Fruit fly (Drosophila melanogaster) whole organism, embryonic: ENCODE measurements around the gene CG33687.

Experiments used
- B-H2 ChIP-seq: fragments of 200-800 bp; sonication (Bioruptor generic); optimal IDR thresholded peaks from 2 replicates; lab custom pipeline; 2018; ENCODE audit warnings: missing biosample characterization, mild to moderate bottlenecking, missing genetic modification characterization
- BtbVII ChIP-seq: fragments of 200-800 bp; sonication (Bioruptor generic); optimal IDR thresholded peaks from 3 replicates; lab custom pipeline; 2017; ENCODE audit warnings: missing biosample characterization, mild to moderate bottlenecking, missing genetic modification characterization
- CG10274 ChIP-seq: fragments of 200-800 bp; sonication (Bioruptor generic); optimal IDR thresholded peaks from 3 replicates; lab custom pipeline; 2017; ENCODE audit warnings: missing biosample characterization, mild to moderate bottlenecking, missing genetic modification characterization
- CG11093 ChIP-seq: fragments of 200-800 bp; sonication (Bioruptor generic); IDR thresholded peaks from 3 replicates; pipeline ENCODE4 v1.3.6; 2022; ENCODE audit warnings: missing biosample characterization, missing genetic modification characterization
- CG14965 ChIP-seq: fragments of 200-800 bp; sonication (Bioruptor generic); optimal IDR thresholded peaks from 2 replicates; lab custom pipeline; 2016; ENCODE audit warnings: missing biosample characterization, missing genetic modification characterization, borderline replicate concordance
- CG15479 ChIP-seq: fragments of 200-800 bp; sonication (Bioruptor generic); optimal IDR thresholded peaks from 3 replicates; lab custom pipeline; 2019; ENCODE audit warnings: missing biosample characterization, mild to moderate bottlenecking, missing genetic modification characterization, moderate library complexity
- CG15514 ChIP-seq: fragments of 200-800 bp; sonication (Bioruptor generic); optimal IDR thresholded peaks from 3 replicates; lab custom pipeline; 2017; ENCODE audit warnings: missing biosample characterization, missing genetic modification characterization, mild to moderate bottlenecking, moderate library complexity, missing genetic modification reagents
- CG17612 ChIP-seq: fragments of 200-800 bp; sonication (Bioruptor generic); IDR thresholded peaks from 2 replicates; pipeline ENCODE4 v1.3.6; 2022; ENCODE audit warnings: missing biosample characterization, missing genetic modification characterization
- CG17829 ChIP-seq: fragments of 200-800 bp; optimal IDR thresholded peaks from 2 replicates; lab custom pipeline; 2019; ENCODE audit warnings: missing biosample characterization, mild to moderate bottlenecking, missing genetic modification characterization, moderate library complexity
- CG1832 ChIP-seq: fragments of 200-800 bp; sonication (Bioruptor generic); optimal IDR thresholded peaks from 2 replicates; lab custom pipeline; 2017; ENCODE audit warnings: missing biosample characterization, mild to moderate bottlenecking, missing genetic modification characterization, inconsistent platforms
- CG18599 ChIP-seq: fragments of 200-800 bp; sonication (Bioruptor generic); optimal IDR thresholded peaks from 3 replicates; lab custom pipeline; 2017; ENCODE audit warnings: missing biosample characterization, missing genetic modification characterization, mild to moderate bottlenecking, moderate library complexity, missing genetic modification reagents
- CG18619 ChIP-seq: fragments of 200-800 bp; sonication (Bioruptor generic); optimal IDR thresholded peaks from 3 replicates; lab custom pipeline; 2017; ENCODE audit warnings: missing biosample characterization, mild to moderate bottlenecking, missing genetic modification characterization
- CG2120 ChIP-seq: fragments of 200-800 bp; sonication (Bioruptor generic); optimal IDR thresholded peaks from 3 replicates; lab custom pipeline; 2016; ENCODE audit warnings: missing biosample characterization, missing genetic modification characterization
- CG2712 ChIP-seq: fragments of 200-800 bp; optimal IDR thresholded peaks from 3 replicates; lab custom pipeline; 2019; ENCODE audit warnings: missing biosample characterization, mild to moderate bottlenecking, missing genetic modification characterization, moderate library complexity
- CG3838 ChIP-seq: fragments of 200-800 bp; sonication (Bioruptor generic); optimal IDR thresholded peaks from 3 replicates; lab custom pipeline; 2016; ENCODE audit warnings: missing biosample characterization, missing genetic modification characterization
- CG5245 ChIP-seq: fragments of 200-800 bp; sonication (Bioruptor generic); optimal IDR thresholded peaks from 3 replicates; lab custom pipeline; 2016; ENCODE audit warnings: missing biosample characterization, missing genetic modification characterization
- CG6272 ChIP-seq: fragments of 200-800 bp; sonication (Bioruptor generic); IDR thresholded peaks from 2 replicates; pipeline ENCODE4 v1.3.6; 2022; ENCODE audit warnings: missing biosample characterization, missing genetic modification characterization
- CG6689 ChIP-seq: fragments of 200-800 bp; sonication (Bioruptor generic); IDR thresholded peaks from 2 replicates; pipeline ENCODE4 v1.3.6; 2022; ENCODE audit warnings: missing biosample characterization, missing genetic modification characterization
- CG7357 ChIP-seq: fragments of 200-800 bp; sonication (Bioruptor generic); IDR thresholded peaks from 3 replicates; pipeline ENCODE4 v1.3.6; 2022; ENCODE audit warnings: missing biosample characterization, missing genetic modification characterization
- CG8281 ChIP-seq: fragments of 200-800 bp; sonication (Bioruptor generic); optimal IDR thresholded peaks from 2 replicates; lab custom pipeline; 2018; ENCODE audit warnings: missing biosample characterization, mild to moderate bottlenecking, missing genetic modification characterization, moderate library complexity
- CG8924 ChIP-seq: fragments of 200-800 bp; optimal IDR thresholded peaks from 3 replicates; lab custom pipeline; 2019; ENCODE audit warnings: missing biosample characterization, mild to moderate bottlenecking, missing genetic modification characterization, moderate library complexity
- HLHmδ ChIP-seq: fragments of 200-800 bp; sonication (Bioruptor generic); optimal IDR thresholded peaks from 2 replicates; lab custom pipeline; 2018; ENCODE audit warnings: missing biosample characterization, mild to moderate bottlenecking, missing genetic modification characterization, moderate library complexity
- Hmr ChIP-seq: fragments of 200-800 bp; sonication (Bioruptor generic); optimal IDR thresholded peaks from 3 replicates; lab custom pipeline; 2017; ENCODE audit warnings: mild to moderate bottlenecking, missing biosample characterization, missing genetic modification reagents, missing genetic modification characterization
- Hmx ChIP-seq: fragments of 200-800 bp; sonication (Bioruptor generic); optimal IDR thresholded peaks from 2 replicates; lab custom pipeline; 2016; ENCODE audit warnings: missing biosample characterization, missing genetic modification characterization
- Hsf ChIP-seq: fragments of 200-800 bp; sonication (Bioruptor generic); optimal IDR thresholded peaks from 3 replicates; lab custom pipeline; 2016; ENCODE audit warnings: missing biosample characterization, missing genetic modification characterization
- Max ChIP-seq: fragments of 200-800 bp; sonication (Bioruptor generic); optimal IDR thresholded peaks from 2 replicates; lab custom pipeline; 2016; ENCODE audit warnings: missing biosample characterization, mild to moderate bottlenecking, missing genetic modification characterization
- Neu2 ChIP-seq: fragments of 200-800 bp; sonication (Bioruptor generic); optimal IDR thresholded peaks from 3 replicates; lab custom pipeline; 2016; ENCODE audit warnings: missing biosample characterization, missing genetic modification characterization, borderline replicate concordance
- Pdp1 ChIP-seq, 2 experiments: fragments of 200-800 bp; sonication (Bioruptor generic); optimal IDR thresholded peaks; 3 replicates each; lab custom pipeline; 2016; ENCODE audit warnings: missing biosample characterization in 2 of 2, missing genetic modification characterization in 2 of 2, mild to moderate bottlenecking in 1 of 2, moderate library complexity in 1 of 2
- Rfx ChIP-seq: fragments of 200-800 bp; sonication (Bioruptor generic); IDR thresholded peaks from 2 replicates; pipeline ENCODE4 v1.3.6; 2022; ENCODE audit warnings: missing biosample characterization, missing genetic modification characterization
- Sox102F ChIP-seq: fragments of 200-800 bp; sonication (Bioruptor generic); optimal IDR thresholded peaks from 2 replicates; lab custom pipeline; 2018; ENCODE audit warnings: missing biosample characterization, mild to moderate bottlenecking, missing genetic modification characterization, moderate library complexity
- Sry-δ ChIP-seq: fragments of 200-800 bp; sonication (Bioruptor generic); optimal IDR thresholded peaks from 2 replicates; lab custom pipeline; 2016; ENCODE audit warnings: missing biosample characterization, missing genetic modification characterization
- Trl ChIP-seq, 3 experiments: fragments of >200 bp in 2 of 3; fragments of 200-800 bp in 1 of 3; sonication (Bioruptor generic) in 1 of 3; optimal IDR thresholded peaks; 2 replicates in 1 of 3; 3 replicates in 2 of 3; lab custom pipeline; 2016 to 2017; ENCODE audit warnings: missing biosample characterization in 1 of 3, missing genetic modification characterization in 1 of 3
- ash1 ChIP-seq: fragments of 200-800 bp; sonication (Bioruptor generic); optimal IDR thresholded peaks from 2 replicates; lab custom pipeline; 2018; ENCODE audit warnings: missing biosample characterization, mild to moderate bottlenecking, missing genetic modification characterization
- bcd ChIP-seq: fragments of 200-800 bp; sonication (Bioruptor generic); optimal IDR thresholded peaks from 2 replicates; lab custom pipeline; 2017; ENCODE audit warnings: missing biosample characterization, mild to moderate bottlenecking, missing genetic modification characterization
- br ChIP-seq: fragments of >200 bp; optimal IDR thresholded peaks from 2 replicates; lab custom pipeline; 2017
- cas ChIP-seq: fragments of 200-800 bp; sonication (Bioruptor generic); IDR thresholded peaks from 2 replicates; pipeline ENCODE4 v1.3.6; 2022; ENCODE audit warnings: missing biosample characterization, missing genetic modification characterization
- dm ChIP-seq: fragments of 200-800 bp; sonication (Bioruptor generic); optimal IDR thresholded peaks from 3 replicates; lab custom pipeline; 2016; ENCODE audit warnings: missing biosample characterization, missing genetic modification characterization
- dpn ChIP-seq, 2 experiments: fragments of 200-800 bp; sonication (Bioruptor generic); optimal IDR thresholded peaks; 3 replicates each; lab custom pipeline; 2016; ENCODE audit warnings: missing biosample characterization in 2 of 2, missing genetic modification characterization in 2 of 2
- fd96Cb ChIP-seq: fragments of 200-800 bp; sonication (Bioruptor generic); optimal IDR thresholded peaks from 2 replicates; lab custom pipeline; 2018; ENCODE audit warnings: missing biosample characterization, mild to moderate bottlenecking, missing genetic modification characterization, moderate library complexity
- grau ChIP-seq: fragments of 200-800 bp; optimal IDR thresholded peaks from 3 replicates; lab custom pipeline; 2019; ENCODE audit warnings: missing biosample characterization, mild to moderate bottlenecking, missing genetic modification characterization, moderate library complexity
- gsb-n ChIP-seq: fragments of 200-800 bp; sonication (Bioruptor generic); optimal IDR thresholded peaks from 3 replicates; lab custom pipeline; 2018; ENCODE audit warnings: missing biosample characterization, mild to moderate bottlenecking, missing genetic modification characterization
- her ChIP-seq: fragments of 200-800 bp; sonication (Bioruptor generic); optimal IDR thresholded peaks from 2 replicates; lab custom pipeline; 2016; ENCODE audit warnings: missing biosample characterization, missing genetic modification characterization
- insv ChIP-seq, 2 experiments: fragments of 200-800 bp; sonication (Bioruptor generic); optimal IDR thresholded peaks; 3 replicates each; lab custom pipeline; 2016 to 2018; ENCODE audit warnings: missing biosample characterization in 2 of 2, missing genetic modification characterization in 2 of 2
- onecut ChIP-seq: fragments of 200-800 bp; sonication (Bioruptor generic); IDR thresholded peaks from 2 replicates; pipeline ENCODE4 v1.3.6; 2022; ENCODE audit warnings: missing biosample characterization, missing genetic modification characterization
- prd ChIP-seq, 3 experiments: fragments of >200 bp in 2 of 3; fragments of 200-800 bp in 1 of 3; sonication (Bioruptor generic) in 1 of 3; optimal IDR thresholded peaks in 2 of 3; IDR thresholded peaks in 1 of 3; 2 replicates in 2 of 3; 3 replicates in 1 of 3; pipeline versions ENCODE4 v1.3.6 to Lab custom; 2017 to 2022; ENCODE audit warnings: missing biosample characterization in 1 of 3, missing genetic modification characterization in 1 of 3
- shn ChIP-seq: fragments of 200-800 bp; sonication (Bioruptor generic); optimal IDR thresholded peaks from 3 replicates; lab custom pipeline; 2016; ENCODE audit warnings: missing biosample characterization, missing genetic modification characterization
- sob ChIP-seq: fragments of 200-800 bp; sonication (Bioruptor generic); IDR thresholded peaks from 2 replicates; pipeline ENCODE4 v1.3.6; 2022; ENCODE audit warnings: missing biosample characterization, missing genetic modification characterization
- sug ChIP-seq: fragments of 200-800 bp; optimal IDR thresholded peaks from 2 replicates; lab custom pipeline; 2019; ENCODE audit warnings: missing biosample characterization, mild to moderate bottlenecking, missing genetic modification characterization, moderate library complexity

CG33687 gene

dm6 chr3L:16149418-16150160 is 48.1 kb upstream of the CG33687 start (continued):
- TF ChIP-seq ash1 (GFP tag; lab: Kevin White, UChicago) (no peak), CG17612 (GFP tag; lab: Robert Waterston, UW) (no peak), dm (GFP tag; lab: Kevin White, UChicago) (no peak), Max (GFP tag; lab: Kevin White, UChicago) (no peak), BtbVII (GFP tag; lab: Kevin White, UChicago) (peak; percentile 24), CG14965 (GFP tag; lab: Kevin White, UChicago) (no peak), CG8924 (peak; percentile 23), Pdp1 (GFP tag; optimal IDR thresholded peaks at IDR 0.05; lab: Kevin White, UChicago) (peak in 1 of 2 experiments; percentile 21), CG2120 (GFP tag; lab: Kevin White, UChicago) (peak; percentile 58), CG2712 (no peak), grau (tag; lab: Kevin White, UChicago) (peak; percentile 54), CG15514 (no peak), sob (GFP tag; lab: Robert Waterston, UW) (no peak), her (GFP tag; lab: Kevin White, UChicago) (peak; percentile 25), CG6689 (0 out of 2 replicates have a peak, but pooled peaks have one; percentile 25), B-H2 (GFP tag; lab: Kevin White, UChicago) (no peak), Hmr (GFP tag; lab: Kevin White, UChicago) (peak; percentile 33), bcd (GFP tag; lab: Kevin White, UChicago) (peak; percentile 29), prd (optimal IDR thresholded peaks at IDR 0.05; lab: Kevin White, UChicago) (no peak), prd (GFP tag; IDR thresholded peaks at IDR 0.05; lab: Robert Waterston, UW) (peak; percentile 24; the same call in 1 of the 3 replicates), CG5245 (no peak), CG6272 (no peak), fd96Cb (peak; percentile 10), Neu2 (GFP tag; lab: Kevin White, UChicago) (no peak), CG7357 (GFP tag; lab: Robert Waterston, UW) (0 out of 3 replicates have a peak, but pooled peaks have one; percentile 49), CG3838 (GFP tag; lab: Kevin White, UChicago) (no peak), dpn (GFP tag; optimal IDR thresholded peaks at IDR 0.05; lab: Kevin White, UChicago) (peak; percentile 8 to 35), CG17829 (no peak), Sox102F (GFP tag; lab: Kevin White, UChicago) (no peak), CG10274 (GFP tag; lab: Kevin White, UChicago) (peak; percentile 16), onecut (no peak), insv (GFP tag; optimal IDR thresholded peaks at IDR 0.05; lab: Kevin White, UChicago) (no peak), CG1832 (GFP tag; lab: Kevin White, UChicago) (peak; percentile 36), CG18599 (GFP tag; lab: Kevin White, UChicago) (no peak), CG8281 (tag; lab: Kevin White, UChicago) (no peak), gsb-n (tag; lab: Kevin White, UChicago) (no peak), HLHmδ (GFP tag; lab: Kevin White, UChicago) (no peak), shn (GFP tag; lab: Kevin White, UChicago) (peak; percentile 19), Hmx (GFP tag; lab: Kevin White, UChicago) (no peak), CG18619 (peak; percentile 41), CG15479 (GFP tag; lab: Kevin White, UChicago) (peak; percentile 23), Rfx (GFP tag; lab: Robert Waterston, UW) (peak; percentile 48; the same call in 1 of the 2 replicates), br (no peak), cas (no peak), Hsf (GFP tag; lab: Kevin White, UChicago) (peak; percentile 31), sug (peak; percentile 79), Sry-δ (GFP tag; lab: Kevin White, UChicago) (no peak), CG11093 (no peak; the same call in 2 of the 3 replicates), Trl (optimal IDR thresholded peaks at IDR 0.05; lab: Kevin White, UChicago) (no peak), Trl (GFP tag; optimal IDR thresholded peaks at IDR 0.05; lab: Kevin White, UChicago) (peak; percentile 3)
